Fruit fly (Drosophila melanogaster) whole organism, embryonic: ENCODE results near the gene CG3630.
A peak's percentile ranks its signal among the peaks of the same experiment; 100 is the strongest.

Source experiments
- Abd-B ChIP-seq: fragments of 200-800 bp; sonication (Bioruptor generic); optimal IDR thresholded peaks from 2 replicates; lab custom pipeline; 2018; ENCODE audit warnings: missing biosample characterization, mild to moderate bottlenecking, missing genetic modification characterization, moderate library complexity
- CG10431 ChIP-seq: fragments of 200-800 bp; sonication (Bioruptor generic); optimal IDR thresholded peaks from 3 replicates; lab custom pipeline; 2018; ENCODE audit warnings: missing biosample characterization, mild to moderate bottlenecking, missing genetic modification characterization
- CG10462 ChIP-seq: fragments of 200-800 bp; sonication (Bioruptor generic); optimal IDR thresholded peaks from 2 replicates; lab custom pipeline; 2016; ENCODE audit warnings: missing biosample characterization, missing genetic modification characterization
- CG10979 ChIP-seq: fragments of 200-800 bp; sonication (Bioruptor generic); optimal IDR thresholded peaks from 2 replicates; lab custom pipeline; 2018; ENCODE audit warnings: missing biosample characterization, mild to moderate bottlenecking, missing genetic modification characterization, moderate library complexity
- CG11560 ChIP-seq: fragments of 200-800 bp; sonication (Bioruptor generic); IDR thresholded peaks from 3 replicates; pipeline ENCODE4 v1.3.6; 2022; ENCODE audit warnings: missing biosample characterization, missing genetic modification characterization
- CG12299 ChIP-seq: fragments of 200-800 bp; sonication (Bioruptor generic); optimal IDR thresholded peaks from 2 replicates; lab custom pipeline; 2018; ENCODE audit warnings: missing biosample characterization, mild to moderate bottlenecking, missing genetic modification characterization
- CG13287 ChIP-seq: fragments of 200-800 bp; sonication (Bioruptor generic); IDR thresholded peaks from 2 replicates; pipeline ENCODE4 v1.3.6; 2022; ENCODE audit warnings: missing biosample characterization, missing genetic modification characterization; ENCODE audit not compliant: partially characterized antibody
- CG1603 ChIP-seq: fragments of 200-800 bp; sonication (Bioruptor generic); optimal IDR thresholded peaks from 2 replicates; lab custom pipeline; 2019; ENCODE audit warnings: missing biosample characterization, mild to moderate bottlenecking, missing genetic modification characterization, moderate library complexity
- CG16813 ChIP-seq: fragments of 200-800 bp; sonication (Bioruptor generic); IDR thresholded peaks from 3 replicates; pipeline ENCODE4 v1.3.6; 2022; ENCODE audit warnings: missing biosample characterization, missing genetic modification characterization; ENCODE audit not compliant: partially characterized antibody
- CG17829 ChIP-seq: fragments of 200-800 bp; optimal IDR thresholded peaks from 2 replicates; lab custom pipeline; 2019; ENCODE audit warnings: missing biosample characterization, mild to moderate bottlenecking, missing genetic modification characterization, moderate library complexity
- CG31388 ChIP-seq: fragments of 200-800 bp; sonication (Bioruptor generic); optimal IDR thresholded peaks from 2 replicates; lab custom pipeline; 2016; ENCODE audit warnings: missing biosample characterization, missing genetic modification characterization
- CG31441 ChIP-seq: fragments of 200-800 bp; sonication (Bioruptor generic); IDR thresholded peaks from 2 replicates; pipeline ENCODE4 v1.3.6; 2022; ENCODE audit warnings: missing biosample characterization, missing genetic modification characterization
- CG32772 ChIP-seq: fragments of 200-800 bp; sonication (Bioruptor generic); IDR thresholded peaks from 2 replicates; pipeline ENCODE4 v1.3.6; 2022; ENCODE audit warnings: missing biosample characterization, missing genetic modification characterization
- CG34376 ChIP-seq: fragments of 200-800 bp; sonication (Bioruptor generic); optimal IDR thresholded peaks from 2 replicates; lab custom pipeline; 2018; ENCODE audit warnings: missing biosample characterization, mild to moderate bottlenecking, missing genetic modification characterization
- CG3838 ChIP-seq: fragments of 200-800 bp; sonication (Bioruptor generic); optimal IDR thresholded peaks from 3 replicates; lab custom pipeline; 2016; ENCODE audit warnings: missing biosample characterization, missing genetic modification characterization
- CG4617 ChIP-seq: fragments of 200-800 bp; sonication (Bioruptor generic); optimal IDR thresholded peaks from 3 replicates; lab custom pipeline; 2016; ENCODE audit warnings: missing biosample characterization, missing genetic modification characterization, borderline replicate concordance
- CG6175 ChIP-seq: fragments of 200-800 bp; sonication (Bioruptor generic); IDR thresholded peaks from 3 replicates; pipeline ENCODE4 v1.3.6; 2022; ENCODE audit warnings: missing biosample characterization, missing genetic modification characterization
- CG6765 ChIP-seq: fragments of 200-800 bp; sonication (Bioruptor generic); optimal IDR thresholded peaks from 3 replicates; lab custom pipeline; 2017; ENCODE audit warnings: missing biosample characterization, mild to moderate bottlenecking, missing genetic modification characterization
- CG7357 ChIP-seq: fragments of 200-800 bp; sonication (Bioruptor generic); IDR thresholded peaks from 3 replicates; pipeline ENCODE4 v1.3.6; 2022; ENCODE audit warnings: missing biosample characterization, missing genetic modification characterization
- CG7839 ChIP-seq: fragments of 200-800 bp; sonication (Bioruptor generic); optimal IDR thresholded peaks from 3 replicates; lab custom pipeline; 2018; ENCODE audit warnings: missing biosample characterization, mild to moderate bottlenecking, missing genetic modification characterization, moderate library complexity
- CG8281 ChIP-seq: fragments of 200-800 bp; sonication (Bioruptor generic); optimal IDR thresholded peaks from 2 replicates; lab custom pipeline; 2018; ENCODE audit warnings: missing biosample characterization, mild to moderate bottlenecking, missing genetic modification characterization, moderate library complexity
- CG8359 ChIP-seq: fragments of 200-800 bp; sonication (Bioruptor generic); optimal IDR thresholded peaks from 2 replicates; lab custom pipeline; 2017; ENCODE audit warnings: missing biosample characterization, mild to moderate bottlenecking, missing genetic modification characterization, borderline replicate concordance
- CG8388 ChIP-seq: fragments of 200-800 bp; sonication (Bioruptor generic); optimal IDR thresholded peaks from 2 replicates; lab custom pipeline; 2019; ENCODE audit warnings: missing biosample characterization, mild to moderate bottlenecking, missing genetic modification characterization, moderate library complexity
- CG8765 ChIP-seq: fragments of 200-800 bp; sonication (Bioruptor generic); IDR thresholded peaks from 2 replicates; pipeline ENCODE4 v1.3.6; 2022; ENCODE audit warnings: missing biosample characterization, missing genetic modification characterization
- CG9727 ChIP-seq: fragments of 200-800 bp; sonication (Bioruptor generic); optimal IDR thresholded peaks from 3 replicates; lab custom pipeline; 2017; ENCODE audit warnings: missing biosample characterization, mild to moderate bottlenecking, missing genetic modification characterization
- CHES-1-like ChIP-seq: fragments of 200-800 bp; sonication (Bioruptor generic); optimal IDR thresholded peaks from 2 replicates; lab custom pipeline; 2016; ENCODE audit warnings: missing biosample characterization, missing genetic modification characterization
- Dbx ChIP-seq: fragments of 200-800 bp; sonication (Bioruptor generic); IDR thresholded peaks from 3 replicates; pipeline ENCODE4 v1.3.6; 2022; ENCODE audit warnings: missing biosample characterization, missing genetic modification characterization
- Dek ChIP-seq: fragments of 200-800 bp; sonication (Bioruptor generic); optimal IDR thresholded peaks from 3 replicates; lab custom pipeline; 2019; ENCODE audit warnings: missing biosample characterization, mild to moderate bottlenecking, missing genetic modification characterization, moderate library complexity
- H2.0 ChIP-seq: fragments of 200-800 bp; sonication (Bioruptor generic); IDR thresholded peaks from 2 replicates; pipeline ENCODE4 v1.3.6; 2022; ENCODE audit warnings: missing biosample characterization, missing genetic modification characterization
- Hand ChIP-seq: fragments of 200-800 bp; sonication (Bioruptor generic); optimal IDR thresholded peaks from 2 replicates; lab custom pipeline; 2017; ENCODE audit warnings: mild to moderate bottlenecking, missing biosample characterization, missing genetic modification reagents, missing genetic modification characterization
- Rx ChIP-seq: fragments of 200-800 bp; sonication (Bioruptor generic); IDR thresholded peaks from 2 replicates; pipeline ENCODE4 v1.3.6; 2022; ENCODE audit warnings: missing biosample characterization, missing genetic modification characterization
- Sox100B ChIP-seq: fragments of 200-800 bp; sonication (Bioruptor generic); optimal IDR thresholded peaks from 3 replicates; lab custom pipeline; 2018; ENCODE audit warnings: missing biosample characterization, mild to moderate bottlenecking, missing genetic modification characterization
- Spps ChIP-seq: fragments of 200-800 bp; sonication (Bioruptor generic); optimal IDR thresholded peaks from 2 replicates; lab custom pipeline; 2018; ENCODE audit warnings: missing biosample characterization, mild to moderate bottlenecking, missing genetic modification characterization
- Trl ChIP-seq, 3 experiments: fragments of >200 bp in 2 of 3; fragments of 200-800 bp in 1 of 3; sonication (Bioruptor generic) in 1 of 3; optimal IDR thresholded peaks; 2 replicates in 1 of 3; 3 replicates in 2 of 3; lab custom pipeline; 2016 to 2017; ENCODE audit warnings: missing biosample characterization in 1 of 3, missing genetic modification characterization in 1 of 3
- esg ChIP-seq: fragments of 200-800 bp; sonication (Bioruptor generic); conservative IDR thresholded peaks from 2 replicates; pipeline ENCODE4 v1.3.6; 2022; ENCODE audit warnings: missing biosample characterization, missing genetic modification characterization
- gsb ChIP-seq: fragments of 200-800 bp; sonication (Bioruptor generic); IDR thresholded peaks from 2 replicates; pipeline ENCODE4 v1.3.6; 2022; ENCODE audit warnings: missing biosample characterization, missing genetic modification characterization
- h ChIP-seq: fragments of >200 bp; optimal IDR thresholded peaks from 2 replicates; lab custom pipeline; 2017
- jumu ChIP-seq: fragments of 200-800 bp; sonication (Bioruptor generic); optimal IDR thresholded peaks from 3 replicates; lab custom pipeline; 2016; ENCODE audit warnings: missing biosample characterization, missing genetic modification characterization
- klu ChIP-seq: fragments of 200-800 bp; sonication (Bioruptor generic); IDR thresholded peaks from 2 replicates; pipeline ENCODE4 v1.3.6; 2022; ENCODE audit warnings: missing biosample characterization, missing genetic modification characterization
- knrl ChIP-seq: fragments of 200-800 bp; sonication (Bioruptor generic); IDR thresholded peaks from 3 replicates; pipeline ENCODE4 v1.3.6; 2022; ENCODE audit warnings: missing biosample characterization, missing genetic modification characterization; ENCODE audit not compliant: partially characterized antibody
- lilli ChIP-seq: fragments of 200-800 bp; sonication (Bioruptor generic); optimal IDR thresholded peaks from 3 replicates; lab custom pipeline; 2016; ENCODE audit warnings: missing biosample characterization, missing genetic modification characterization
- nmo ChIP-seq: fragments of 200-800 bp; sonication (Bioruptor generic); optimal IDR thresholded peaks from 2 replicates; lab custom pipeline; 2018; ENCODE audit warnings: missing biosample characterization, mild to moderate bottlenecking, missing genetic modification characterization, moderate library complexity
- p53 ChIP-seq: fragments of 200-800 bp; sonication (Bioruptor generic); optimal IDR thresholded peaks from 2 replicates; lab custom pipeline; 2016; ENCODE audit warnings: missing biosample characterization, missing genetic modification characterization
- sima ChIP-seq: fragments of 200-800 bp; sonication (Bioruptor generic); optimal IDR thresholded peaks from 2 replicates; lab custom pipeline; 2016; ENCODE audit warnings: missing biosample characterization, missing genetic modification characterization
- slou ChIP-seq: fragments of 200-800 bp; sonication (Bioruptor generic); optimal IDR thresholded peaks from 3 replicates; lab custom pipeline; 2016; ENCODE audit warnings: missing biosample characterization, missing genetic modification characterization
- stc ChIP-seq: fragments of 200-800 bp; sonication (Bioruptor generic); IDR thresholded peaks from 2 replicates; pipeline ENCODE4 v1.3.6; 2022; ENCODE audit warnings: missing biosample characterization, missing genetic modification characterization
- ttk ChIP-seq: fragments of 200-800 bp; sonication (Bioruptor generic); IDR thresholded peaks from 2 replicates; pipeline ENCODE4 v2.1.2; 2022; ENCODE audit warnings: missing biosample characterization, missing genetic modification characterization
- unc-4 ChIP-seq: fragments of 200-800 bp; sonication (Bioruptor generic); IDR thresholded peaks from 2 replicates; pipeline ENCODE4 v1.3.6; 2022; ENCODE audit warnings: missing biosample characterization, missing genetic modification characterization; ENCODE audit not compliant: partially characterized antibody
- wor ChIP-seq: fragments of 200-800 bp; sonication (Bioruptor generic); IDR thresholded peaks from 2 replicates; pipeline ENCODE4 v1.3.6; 2022; ENCODE audit warnings: missing biosample characterization, missing genetic modification characterization

Gene CG3630

DNA sequence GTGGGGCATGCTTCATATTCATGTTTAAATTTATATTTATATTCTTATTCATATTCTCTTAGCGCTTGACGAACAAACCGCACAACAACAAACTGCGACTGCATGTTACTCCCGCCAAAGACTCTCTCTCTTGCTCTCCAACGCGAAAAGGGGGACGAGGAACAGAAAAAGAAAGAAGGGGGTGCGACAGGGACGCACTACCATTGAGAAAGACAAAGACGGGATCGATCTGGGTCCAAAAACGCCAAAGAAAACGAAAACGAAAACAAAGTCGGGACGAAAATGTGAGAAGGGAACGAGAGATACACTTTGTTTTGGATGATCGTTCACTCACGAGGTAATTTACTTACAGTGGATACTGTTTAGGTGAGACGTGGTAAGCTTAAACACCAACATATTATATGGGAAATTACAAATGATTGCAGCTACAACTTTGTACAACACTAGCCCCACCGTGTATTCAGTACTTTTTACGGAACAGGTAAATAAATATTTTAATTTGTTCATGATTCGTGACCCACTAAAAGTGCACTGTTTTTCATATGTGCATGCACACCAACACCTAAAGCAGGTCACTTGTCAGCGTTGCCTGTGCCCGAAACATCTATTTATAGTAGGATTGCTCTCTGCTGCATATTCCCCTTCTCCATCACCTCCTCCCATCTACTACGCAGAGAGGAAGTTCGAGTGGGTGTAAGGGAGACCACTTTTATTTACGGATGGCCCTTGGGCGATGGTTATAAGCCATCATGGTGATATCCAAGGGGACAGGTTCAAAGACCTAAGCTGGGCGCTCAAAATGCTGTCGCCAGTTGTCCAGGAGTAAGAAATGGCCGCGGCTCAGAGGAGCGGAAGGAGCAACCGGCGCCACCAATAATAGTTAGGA lies 40.0 kb upstream of the CG3630 start:
- TF ChIP-seq klu (no peak), CG3838 (GFP tag; lab: Kevin White, UChicago) (no peak), CG8359 (GFP tag; lab: Kevin White, UChicago) (peak; percentile 16), CG32772 (GFP tag; lab: Robert Waterston, UW) (0 out of 2 replicates have a peak, but pooled peaks have one; percentile 18), Dek (tag; lab: Kevin White, UChicago) (peak; percentile 6), CG8388 (GFP tag; lab: Kevin White, UChicago) (peak; percentile 79), H2.0 (peak; percentile 42; the same call in 1 of the 2 replicates), CG31388 (no peak), Dbx (GFP tag; lab: Robert Waterston, UW) (no peak), CG6765 (GFP tag; lab: Kevin White, UChicago) (no peak), h (lab: Kevin White, UChicago) (no peak), gsb (no peak), CHES-1-like (no peak), CG8765 (no peak), unc-4 (GFP tag; lab: Robert Waterston, UW) (no peak), CG10462 (GFP tag; lab: Kevin White, UChicago) (no peak), CG1603 (tag; lab: Kevin White, UChicago) (peak; percentile 70), CG7839 (tag; lab: Kevin White, UChicago) (peak; percentile 53), lilli (GFP tag; lab: Kevin White, UChicago) (peak; percentile 33), CG6175 (GFP tag; lab: Robert Waterston, UW) (no peak), CG8281 (no peak), knrl (GFP tag; lab: Robert Waterston, UW) (no peak), CG9727 (GFP tag; lab: Kevin White, UChicago) (peak; percentile 37), Hand (GFP tag; lab: Kevin White, UChicago) (no peak), jumu (GFP tag; lab: Kevin White, UChicago) (no peak), CG34376 (GFP tag; lab: Kevin White, UChicago) (no peak), Spps (tag; lab: Kevin White, UChicago) (no peak), CG10431 (no peak), Trl (optimal IDR thresholded peaks at IDR 0.05; lab: Kevin White, UChicago) (peak; percentile 31 to 51), Trl (GFP tag; optimal IDR thresholded peaks at IDR 0.05; lab: Kevin White, UChicago) (peak; percentile 31), stc (no peak), CG31441 (GFP tag; lab: Robert Waterston, UW) (peak; percentile 50), Sox100B (no peak), Rx (GFP tag; lab: Robert Waterston, UW) (no peak), p53 (no peak), CG13287 (GFP tag; lab: Robert Waterston, UW) (no peak), nmo (GFP tag; lab: Kevin White, UChicago) (peak; percentile 37), Abd-B (GFP tag; lab: Kevin White, UChicago) (no peak), wor (GFP tag; lab: Robert Waterston, UW) (no peak), slou (GFP tag; lab: Kevin White, UChicago) (no peak), CG11560 (tag; lab: Robert Waterston, UW) (no peak), CG12299 (tag; lab: Kevin White, UChicago) (no peak), CG17829 (tag; lab: Kevin White, UChicago) (peak; percentile 45), sima (GFP tag; lab: Kevin White, UChicago) (no peak), ttk (GFP tag; lab: Robert Waterston, UW) (no peak), CG7357 (GFP tag; lab: Robert Waterston, UW) (no peak), CG4617 (no peak), CG10979 (tag; lab: Kevin White, UChicago) (peak; percentile 56), CG16813 (GFP tag; lab: Robert Waterston, UW) (no peak), esg (GFP tag; lab: Robert Waterston, UW) (0 out of 2 replicates have a peak, but pooled peaks have one; percentile 6)
